Worm (Caenorhabditis elegans) whole organism, L3 larva: Measurements from ENCODE around the gene T06D4.6.

Experiments
- elt-3 ChIP-seq, 3 experiments: fragments of 150-350 bp in 1 of 3; sonication (generic microtip) in 2 of 3; optimal IDR thresholded peaks; 2 replicates in 2 of 3; 4 replicates in 1 of 3; lab custom pipeline; 2014 to 2017; ENCODE audit warnings: missing biosample characterization in 3 of 3, missing genetic modification characterization in 3 of 3
- eor-1 ChIP-seq, 2 experiments: fragments of 150-350 bp; optimal IDR thresholded peaks; 2 replicates each; lab custom pipeline; 2014 to 2018; ENCODE audit warnings: missing biosample characterization in 2 of 2, missing genetic modification characterization in 2 of 2
- lin-15B ChIP-seq: fragments of 150-350 bp; optimal IDR thresholded peaks from 2 replicates; lab custom pipeline; 2014; ENCODE audit warnings: missing biosample characterization, missing genetic modification characterization
- mdl-1 ChIP-seq: fragments of 150-350 bp; optimal IDR thresholded peaks from 2 replicates; lab custom pipeline; 2014; ENCODE audit warnings: missing biosample characterization, missing genetic modification characterization
- mml-1 ChIP-seq: fragments of 150-350 bp; sonication (generic microtip); optimal IDR thresholded peaks from 3 replicates; lab custom pipeline; 2014; ENCODE audit warnings: missing biosample characterization, missing genetic modification characterization
- nhr-12 ChIP-seq: fragments of 150-350 bp; optimal IDR thresholded peaks from 2 replicates; lab custom pipeline; 2014; ENCODE audit warnings: missing biosample characterization, missing genetic modification characterization
- nhr-23 ChIP-seq: fragments of 150-350 bp; optimal IDR thresholded peaks from 2 replicates; lab custom pipeline; 2014; ENCODE audit warnings: missing biosample characterization, missing genetic modification reagents, missing genetic modification characterization
- nhr-76 ChIP-seq: fragments of 150-350 bp; sonication (generic microtip); optimal IDR thresholded peaks from 5 replicates; lab custom pipeline; 2014; ENCODE audit warnings: missing biosample characterization, missing genetic modification characterization
- snpc-4 ChIP-seq: fragments of 150-350 bp; optimal IDR thresholded peaks from 2 replicates; lab custom pipeline; 2014; ENCODE audit warnings: missing biosample characterization, missing genetic modification characterization
- unc-39 ChIP-seq: sonication (generic microtip); optimal IDR thresholded peaks from 4 replicates; lab custom pipeline; 2017; ENCODE audit warnings: missing biosample characterization, missing genetic modification characterization

- TF ChIP-seq nhr-23 (tag; lab: Kevin White, UChicago) (no peak), lin-15B (no peak), snpc-4 (tag; lab: Kevin White, UChicago) (no peak), elt-3 (tag; optimal IDR thresholded peaks at IDR 0.05; lab: Kevin White, UChicago) (no peak), mdl-1 (tag; lab: Kevin White, UChicago) (no peak), eor-1 (tag; optimal IDR thresholded peaks at IDR 0.05; lab: Kevin White, UChicago) (no peak), nhr-12 (no peak), nhr-76 (tag; lab: Kevin White, UChicago) (no peak), unc-39 (tag; lab: Kevin White, UChicago) (no peak), mml-1 (tag; lab: Kevin White, UChicago) (no peak)
Observed at ce11 chrII:3358834-3359233, 28.6 kb downstream of the T06D4.6 start, which contains the start of the genes lido-14 and bath-27.
